Worm (Caenorhabditis elegans) whole organism, L3 larva: Measurements from ENCODE around the gene tag-65.
A peak's percentile ranks its signal among the peaks of the same experiment; 100 is the strongest.

Experiments
- R02D3.7 ChIP-seq: fragments of 150-350 bp; optimal IDR thresholded peaks from 2 replicates; lab custom pipeline; 2014; ENCODE audit warnings: missing biosample characterization, missing genetic modification characterization
- ZK546.5 ChIP-seq: sonication (generic microtip); optimal IDR thresholded peaks from 2 replicates; lab custom pipeline; 2017; ENCODE audit warnings: missing biosample characterization, missing genetic modification characterization
- aly-2 ChIP-seq: fragments of 150-350 bp; optimal IDR thresholded peaks from 2 replicates; lab custom pipeline; 2014; ENCODE audit warnings: missing biosample characterization, missing genetic modification characterization
- ama-1 ChIP-seq: fragments of 150-350 bp; optimal IDR thresholded peaks from 2 replicates; lab custom pipeline; 2018
- ceh-16 ChIP-seq: sonication (generic microtip); optimal IDR thresholded peaks from 2 replicates; lab custom pipeline; 2017; ENCODE audit warnings: missing biosample characterization, missing genetic modification characterization
- ceh-28 ChIP-seq: fragments of 150-350 bp; optimal IDR thresholded peaks from 2 replicates; lab custom pipeline; 2014; ENCODE audit warnings: missing biosample characterization, missing genetic modification reagents, missing genetic modification characterization
- ceh-82 ChIP-seq: fragments of 150-350 bp; optimal IDR thresholded peaks from 2 replicates; lab custom pipeline; 2014; ENCODE audit warnings: missing biosample characterization, missing genetic modification characterization
- ceh-9 ChIP-seq: sonication (generic microtip); optimal IDR thresholded peaks from 2 replicates; lab custom pipeline; 2018; ENCODE audit warnings: missing biosample characterization, missing genetic modification characterization
- daf-12 ChIP-seq: fragments of 150-350 bp; optimal IDR thresholded peaks from 2 replicates; lab custom pipeline; 2014; ENCODE audit warnings: missing biosample characterization, missing genetic modification reagents, missing genetic modification characterization
- egl-27 ChIP-seq: sonication (generic microtip); optimal IDR thresholded peaks from 4 replicates; lab custom pipeline; 2017; ENCODE audit warnings: missing biosample characterization, missing genetic modification reagents, missing genetic modification characterization
- egl-5 ChIP-seq: fragments of 150-350 bp; optimal IDR thresholded peaks from 2 replicates; lab custom pipeline; 2017; ENCODE audit warnings: missing biosample characterization, missing genetic modification reagents, missing genetic modification characterization, inconsistent platforms
- elt-1 ChIP-seq: fragments of 150-350 bp; optimal IDR thresholded peaks from 2 replicates; lab custom pipeline; 2014; ENCODE audit warnings: missing biosample characterization, missing genetic modification characterization
- elt-2 ChIP-seq: sonication (generic microtip); optimal IDR thresholded peaks from 2 replicates; lab custom pipeline; 2016; ENCODE audit warnings: missing genetic modification reagents, mild to moderate bottlenecking, missing genetic modification characterization, missing compliant biosample characterization
- elt-3 ChIP-seq, 3 experiments: fragments of 150-350 bp in 1 of 3; sonication (generic microtip) in 2 of 3; optimal IDR thresholded peaks; 2 replicates in 2 of 3; 4 replicates in 1 of 3; lab custom pipeline; 2014 to 2017; ENCODE audit warnings: missing biosample characterization in 3 of 3, missing genetic modification characterization in 3 of 3
- eor-1 ChIP-seq, 2 experiments: fragments of 150-350 bp; optimal IDR thresholded peaks; 2 replicates each; lab custom pipeline; 2014 to 2018; ENCODE audit warnings: missing biosample characterization in 2 of 2, missing genetic modification characterization in 2 of 2
- fkh-10 ChIP-seq: sonication (generic microtip); optimal IDR thresholded peaks from 2 replicates; lab custom pipeline; 2017; ENCODE audit warnings: missing biosample characterization, missing genetic modification reagents, missing genetic modification characterization
- fkh-2 ChIP-seq: fragments of 150-350 bp; optimal IDR thresholded peaks from 2 replicates; lab custom pipeline; 2014; ENCODE audit warnings: missing biosample characterization, missing genetic modification reagents, missing genetic modification characterization
- fos-1 ChIP-seq: fragments of 150-350 bp; optimal IDR thresholded peaks from 2 replicates; lab custom pipeline; 2014; ENCODE audit warnings: missing biosample characterization, missing genetic modification characterization
- hmg-11 ChIP-seq: sonication (generic microtip); optimal IDR thresholded peaks from 2 replicates; lab custom pipeline; 2016; ENCODE audit warnings: missing genetic modification characterization, missing compliant biosample characterization
- jun-1 ChIP-seq: fragments of 150-350 bp; optimal IDR thresholded peaks from 2 replicates; lab custom pipeline; 2014; ENCODE audit warnings: missing biosample characterization, missing genetic modification reagents, missing genetic modification characterization
- lin-15B ChIP-seq: fragments of 150-350 bp; optimal IDR thresholded peaks from 2 replicates; lab custom pipeline; 2014; ENCODE audit warnings: missing biosample characterization, missing genetic modification characterization
- lin-39 ChIP-seq: fragments of 150-350 bp; optimal IDR thresholded peaks from 2 replicates; lab custom pipeline; 2018; ENCODE audit warnings: missing biosample characterization, missing genetic modification reagents, missing genetic modification characterization
- lsy-12 ChIP-seq: sonication (generic microtip); optimal IDR thresholded peaks from 2 replicates; lab custom pipeline; 2016; ENCODE audit warnings: mild to moderate bottlenecking, missing genetic modification characterization, missing compliant biosample characterization
- mdl-1 ChIP-seq: fragments of 150-350 bp; optimal IDR thresholded peaks from 2 replicates; lab custom pipeline; 2014; ENCODE audit warnings: missing biosample characterization, missing genetic modification characterization
- mml-1 ChIP-seq: fragments of 150-350 bp; sonication (generic microtip); optimal IDR thresholded peaks from 3 replicates; lab custom pipeline; 2014; ENCODE audit warnings: missing biosample characterization, missing genetic modification characterization
- nfya-1 ChIP-seq: sonication (generic microtip); optimal IDR thresholded peaks from 2 replicates; lab custom pipeline; 2017; ENCODE audit warnings: missing genetic modification characterization, mild to moderate bottlenecking, missing compliant biosample characterization, antibody characterized with exemption, moderate library complexity; ENCODE audit not compliant: insufficient read depth
- nhr-11 ChIP-seq: fragments of 150-350 bp; optimal IDR thresholded peaks from 2 replicates; lab custom pipeline; 2014; ENCODE audit warnings: missing biosample characterization, missing genetic modification characterization
- nhr-12 ChIP-seq: fragments of 150-350 bp; optimal IDR thresholded peaks from 2 replicates; lab custom pipeline; 2014; ENCODE audit warnings: missing biosample characterization, missing genetic modification characterization
- nhr-23 ChIP-seq: fragments of 150-350 bp; optimal IDR thresholded peaks from 2 replicates; lab custom pipeline; 2014; ENCODE audit warnings: missing biosample characterization, missing genetic modification reagents, missing genetic modification characterization
- nhr-237 ChIP-seq: fragments of 150-350 bp; optimal IDR thresholded peaks from 2 replicates; lab custom pipeline; 2014; ENCODE audit warnings: missing biosample characterization, missing genetic modification characterization
- nhr-25 ChIP-seq: sonication (generic microtip); optimal IDR thresholded peaks from 2 replicates; lab custom pipeline; 2017; ENCODE audit warnings: missing biosample characterization, missing genetic modification characterization
- nhr-28 ChIP-seq: fragments of 150-350 bp; optimal IDR thresholded peaks from 2 replicates; lab custom pipeline; 2014; ENCODE audit warnings: missing biosample characterization, missing genetic modification characterization
- nhr-43 ChIP-seq: sonication (generic microtip); optimal IDR thresholded peaks from 2 replicates; lab custom pipeline; 2016; ENCODE audit warnings: mild to moderate bottlenecking, missing genetic modification characterization, missing compliant biosample characterization; ENCODE audit not compliant: poor library complexity, severe bottlenecking
- nhr-67 ChIP-seq: fragments of 150-350 bp; optimal IDR thresholded peaks from 2 replicates; lab custom pipeline; 2014; ENCODE audit warnings: missing biosample characterization, missing genetic modification characterization
- nhr-76 ChIP-seq: fragments of 150-350 bp; sonication (generic microtip); optimal IDR thresholded peaks from 5 replicates; lab custom pipeline; 2014; ENCODE audit warnings: missing biosample characterization, missing genetic modification characterization
- nhr-77 ChIP-seq: fragments of 150-350 bp; optimal IDR thresholded peaks from 2 replicates; lab custom pipeline; 2014; ENCODE audit warnings: missing biosample characterization, missing genetic modification characterization
- pha-4 ChIP-seq: fragments of 150-350 bp; optimal IDR thresholded peaks from 2 replicates; lab custom pipeline; 2014; ENCODE audit warnings: missing biosample characterization, missing genetic modification reagents, missing genetic modification characterization
- pqm-1 ChIP-seq: fragments of 150-350 bp; optimal IDR thresholded peaks from 2 replicates; lab custom pipeline; 2017; ENCODE audit warnings: missing biosample characterization, missing genetic modification characterization, inconsistent platforms
- sea-2 ChIP-seq: fragments of 150-350 bp; sonication (generic microtip); optimal IDR thresholded peaks from 4 replicates; lab custom pipeline; 2014; ENCODE audit warnings: missing biosample characterization, missing genetic modification reagents, missing genetic modification characterization
- skn-1 ChIP-seq: fragments of 150-350 bp; optimal IDR thresholded peaks from 2 replicates; lab custom pipeline; 2014; ENCODE audit warnings: missing biosample characterization, missing genetic modification characterization
- snpc-4 ChIP-seq: fragments of 150-350 bp; optimal IDR thresholded peaks from 2 replicates; lab custom pipeline; 2014; ENCODE audit warnings: missing biosample characterization, missing genetic modification characterization
- tbx-2 ChIP-seq: sonication (generic microtip); optimal IDR thresholded peaks from 2 replicates; lab custom pipeline; 2016; ENCODE audit warnings: mild to moderate bottlenecking, missing genetic modification characterization, missing compliant biosample characterization
- unc-39 ChIP-seq: sonication (generic microtip); optimal IDR thresholded peaks from 4 replicates; lab custom pipeline; 2017; ENCODE audit warnings: missing biosample characterization, missing genetic modification characterization
- unc-62 ChIP-seq: fragments of 150-350 bp; sonication (generic microtip); optimal IDR thresholded peaks from 4 replicates; lab custom pipeline; 2014; ENCODE audit warnings: missing biosample characterization, missing genetic modification reagents, missing genetic modification characterization
- zag-1 ChIP-seq: fragments of 150-350 bp; optimal IDR thresholded peaks from 2 replicates; lab custom pipeline; 2014; ENCODE audit warnings: missing biosample characterization, missing genetic modification characterization
- ztf-11 ChIP-seq: fragments of 150-350 bp; optimal IDR thresholded peaks from 2 replicates; lab custom pipeline; 2014; ENCODE audit warnings: missing biosample characterization, missing genetic modification characterization
- ztf-4 ChIP-seq: fragments of 150-350 bp; optimal IDR thresholded peaks from 2 replicates; lab custom pipeline; 2014; ENCODE audit warnings: missing biosample characterization, missing genetic modification characterization

tag-65 gene

ce11 chrV:13657841-13658338, 20.5 kb downstream of the tag-65 start:
- no peak for TF ChIP-seq ceh-9 (tag; lab: Kevin White, UChicago)
- peak; percentile 36 for TF ChIP-seq nhr-43
- TF ChIP-seq eor-1 (tag; optimal IDR thresholded peaks at IDR 0.05; lab: Kevin White, UChicago), result no peak
- no peak for TF ChIP-seq nhr-11
- peak; percentile 72 for TF ChIP-seq lin-39 (tag; lab: Kevin White, UChicago)
- no peak for TF ChIP-seq pqm-1 (tag; lab: Kevin White, UChicago)
- TF ChIP-seq zag-1, result no peak
- TF ChIP-seq ama-1 (lab: Kevin White, UChicago), result peak; percentile 54
- no peak for TF ChIP-seq egl-5 (tag; lab: Kevin White, UChicago)
- TF ChIP-seq elt-1 (tag; lab: Kevin White, UChicago), result no peak
- TF ChIP-seq R02D3.7 (tag; lab: Kevin White, UChicago), result no peak
- TF ChIP-seq fkh-10 (GFP tag; lab: Kevin White, UChicago), result no peak
- no peak for TF ChIP-seq ZK546.5
- no peak for TF ChIP-seq nhr-12
- TF ChIP-seq fos-1 (tag; lab: Kevin White, UChicago), result no peak

ce11 chrV:13657291-13657690, 21.1 kb downstream of the tag-65 start:
- TF ChIP-seq skn-1 (tag; lab: Kevin White, UChicago), result no peak
- peak; percentile 68 for TF ChIP-seq jun-1 (tag; lab: Kevin White, UChicago)
- no peak for TF ChIP-seq egl-27 (tag; lab: Kevin White, UChicago)
- TF ChIP-seq hmg-11 (tag; lab: Kevin White, UChicago), result no peak
- no peak for TF ChIP-seq elt-3 (tag; optimal IDR thresholded peaks at IDR 0.05; lab: Kevin White, UChicago)
- TF ChIP-seq ztf-4 (tag; lab: Kevin White, UChicago), result peak; percentile 54
- no peak for TF ChIP-seq fkh-2
- peak; percentile 76 for TF ChIP-seq nhr-23 (tag; lab: Kevin White, UChicago)
- TF ChIP-seq daf-12 (tag; lab: Kevin White, UChicago), result no peak
- TF ChIP-seq ceh-82 (tag; lab: Kevin White, UChicago), result no peak
- no peak for TF ChIP-seq fos-1 (tag; lab: Kevin White, UChicago)
- no peak for TF ChIP-seq eor-1 (tag; optimal IDR thresholded peaks at IDR 0.05; lab: Kevin White, UChicago)
- TF ChIP-seq nhr-25 (tag; lab: Kevin White, UChicago), result peak; percentile 91
- no peak for TF ChIP-seq ZK546.5
- no peak for TF ChIP-seq nhr-67
- peak; percentile 13 for TF ChIP-seq egl-5 (tag; lab: Kevin White, UChicago)
- TF ChIP-seq fkh-10 (GFP tag; lab: Kevin White, UChicago), result no peak
- no peak for TF ChIP-seq ztf-11 (tag; lab: Kevin White, UChicago)
- TF ChIP-seq elt-2 (tag; lab: Kevin White, UChicago), result peak; percentile 92
- no peak for TF ChIP-seq nhr-77
- TF ChIP-seq lsy-12 (tag; lab: Kevin White, UChicago), result peak; percentile 55
- no peak for TF ChIP-seq ceh-9 (tag; lab: Kevin White, UChicago)
- peak; percentile 68 for TF ChIP-seq pha-4 (tag; lab: Kevin White, UChicago)
- TF ChIP-seq unc-39 (tag; lab: Kevin White, UChicago), result no peak
- no peak for TF ChIP-seq nhr-237
- TF ChIP-seq aly-2 (tag; lab: Kevin White, UChicago), result no peak
- TF ChIP-seq ama-1 (lab: Kevin White, UChicago), result peak; percentile 84
- TF ChIP-seq sea-2, result no peak
- TF ChIP-seq nfya-1 (tag; lab: Kevin White, UChicago), result peak; percentile 73
- peak; percentile 94 for TF ChIP-seq mdl-1
- TF ChIP-seq nhr-28, result no peak
- TF ChIP-seq elt-1 (tag; lab: Kevin White, UChicago), result peak; percentile 73
- TF ChIP-seq R02D3.7 (tag; lab: Kevin White, UChicago), result no peak
- no peak for TF ChIP-seq nhr-76 (tag; lab: Kevin White, UChicago)
- no peak for TF ChIP-seq unc-62 (GFP tag; lab: Kevin White, UChicago)
- TF ChIP-seq zag-1, result no peak
- TF ChIP-seq ceh-16 (tag; lab: Kevin White, UChicago), result no peak
- peak; percentile 49 for TF ChIP-seq tbx-2 (tag; lab: Kevin White, UChicago)
- peak; percentile 30 for TF ChIP-seq lin-39 (tag; lab: Kevin White, UChicago)
- no peak for TF ChIP-seq lin-15B (tag; lab: Kevin White, UChicago)
- peak; percentile 91 for TF ChIP-seq nhr-43
- TF ChIP-seq nhr-12, result no peak
- TF ChIP-seq nhr-11, result no peak
- TF ChIP-seq ceh-28, result no peak
- peak; percentile 48 for TF ChIP-seq snpc-4 (tag; lab: Kevin White, UChicago)
- TF ChIP-seq pqm-1 (tag; lab: Kevin White, UChicago), result peak; percentile 87
- peak; percentile 14 for TF ChIP-seq mml-1 (tag; lab: Kevin White, UChicago)
